Fruit fly (Drosophila melanogaster): Measurements from ENCODE around the gene Uba4.

- TF ChIP-seq CG8478 (optimal IDR thresholded peaks at IDR 0.05) = no peak
- TF ChIP-seq CTCF (optimal IDR thresholded peaks at IDR 0.05) = no peak
Measured at dm6 chr2L:8477049-8477448, 40.2 kb upstream of the Uba4 start, which contains the start of gene CheA29a.
